Fruit fly (Drosophila melanogaster) whole organism, wandering third instar larva: ENCODE measurements around the gene Dim1.
A peak's percentile ranks its signal among the peaks of the same experiment; 100 is the strongest.

Source experiments
- CG32264 ChIP-seq: fragments of 200-800 bp; sonication (Bioruptor generic); optimal IDR thresholded peaks from 2 replicates; lab custom pipeline; 2016; ENCODE audit warnings: missing biosample characterization, missing genetic modification characterization
- CG9705 ChIP-seq: fragments of 200-800 bp; sonication (Bioruptor generic); optimal IDR thresholded peaks from 2 replicates; lab custom pipeline; 2018; ENCODE audit warnings: missing biosample characterization, mild to moderate bottlenecking, missing genetic modification characterization
- CrebA ChIP-seq: fragments of 200-800 bp; sonication (Bioruptor generic); optimal IDR thresholded peaks from 2 replicates; lab custom pipeline; 2016; ENCODE audit warnings: missing biosample characterization, mild to moderate bottlenecking, missing genetic modification characterization, borderline replicate concordance
- Dfd ChIP-seq: fragments of >200 bp; optimal IDR thresholded peaks from 2 replicates; lab custom pipeline; 2017; ENCODE audit warnings: missing biosample characterization, missing genetic modification characterization
- Dif ChIP-seq: fragments of 200-275, 200-300 bp; sonication (Bioruptor generic); optimal IDR thresholded peaks from 2 replicates; lab custom pipeline; 2018; ENCODE audit warnings: missing biosample characterization, missing genetic modification characterization; ENCODE audit not compliant: partially characterized antibody
- GATAd ChIP-seq: sonication (Bioruptor generic); optimal IDR thresholded peaks from 2 replicates; lab custom pipeline; 2016; ENCODE audit warnings: missing biosample characterization, missing genetic modification characterization
- HLH106 ChIP-seq: fragments of 200-800 bp; optimal IDR thresholded peaks from 3 replicates; lab custom pipeline; 2019; ENCODE audit warnings: missing biosample characterization, mild to moderate bottlenecking, missing genetic modification characterization, moderate library complexity
- Hnf4 ChIP-seq: fragments of 200-800 bp; sonication (Bioruptor generic); optimal IDR thresholded peaks from 2 replicates; lab custom pipeline; 2016; ENCODE audit warnings: missing biosample characterization, mild to moderate bottlenecking, missing genetic modification characterization
- Hr83 ChIP-seq: fragments of 200-300 bp; sonication (Bioruptor generic); optimal IDR thresholded peaks from 2 replicates; lab custom pipeline; 2016; ENCODE audit warnings: missing biosample characterization, mild to moderate bottlenecking, missing genetic modification characterization, moderate library complexity; ENCODE audit not compliant: poor library complexity, severe bottlenecking
- Jra ChIP-seq: sonication (Bioruptor generic); optimal IDR thresholded peaks from 2 replicates; lab custom pipeline; 2016; ENCODE audit warnings: missing biosample characterization, missing genetic modification characterization
- Myc ChIP-seq: fragments of >200 bp; optimal IDR thresholded peaks from 2 replicates; lab custom pipeline; 2017
- OdsH ChIP-seq: fragments of 200-800 bp; sonication (Bioruptor generic); optimal IDR thresholded peaks from 2 replicates; lab custom pipeline; 2016; ENCODE audit warnings: missing biosample characterization, mild to moderate bottlenecking, missing genetic modification characterization
- Rel ChIP-seq, 2 experiments: fragments of 200-800 bp; sonication (Bioruptor generic) in 1 of 2; optimal IDR thresholded peaks; 2 replicates in 1 of 2; 3 replicates in 1 of 2; lab custom pipeline; 2016 to 2019; ENCODE audit warnings: mild to moderate bottlenecking in 2 of 2, missing biosample characterization in 2 of 2, missing genetic modification characterization in 2 of 2, moderate library complexity in 1 of 2
- Sp1 ChIP-seq: fragments of 200-800 bp; sonication (Bioruptor generic); optimal IDR thresholded peaks from 3 replicates; lab custom pipeline; 2019; ENCODE audit warnings: missing biosample characterization, mild to moderate bottlenecking, missing genetic modification characterization, moderate library complexity
- Vsx2 ChIP-seq: fragments of 200-300, 225-300 bp; sonication (Bioruptor generic); optimal IDR thresholded peaks from 2 replicates; lab custom pipeline; 2018; ENCODE audit warnings: missing biosample characterization, missing genetic modification characterization; ENCODE audit not compliant: partially characterized antibody
- br ChIP-seq: fragments of 200-800 bp; sonication (Bioruptor generic); optimal IDR thresholded peaks from 2 replicates; lab custom pipeline; 2016; ENCODE audit warnings: missing biosample characterization, missing genetic modification characterization
- brk ChIP-seq: fragments of 200-800 bp; sonication (Bioruptor generic); optimal IDR thresholded peaks from 2 replicates; lab custom pipeline; 2016; ENCODE audit warnings: missing biosample characterization, mild to moderate bottlenecking, missing genetic modification characterization
- dl ChIP-seq, 2 experiments: fragments of 175-275, 200-275 bp in 1 of 2; fragments of 200-275 bp in 1 of 2; sonication (Bioruptor generic); optimal IDR thresholded peaks; lab custom pipeline; 2018; ENCODE audit warnings: mild to moderate bottlenecking in 2 of 2, missing biosample characterization in 2 of 2, missing genetic modification characterization in 2 of 2, moderate library complexity in 2 of 2; ENCODE audit not compliant: partially characterized antibody in 2 of 2, insufficient read depth in 1 of 2
- dmrt93B ChIP-seq: fragments of 200-800 bp; sonication (Bioruptor generic); optimal IDR thresholded peaks from 2 replicates; lab custom pipeline; 2018; ENCODE audit warnings: missing biosample characterization, mild to moderate bottlenecking, missing genetic modification characterization
- dsf ChIP-seq: sonication (Bioruptor generic); optimal IDR thresholded peaks from 2 replicates; lab custom pipeline; 2016; ENCODE audit warnings: missing biosample characterization, missing genetic modification characterization, borderline replicate concordance
- ey ChIP-seq: fragments of 200-800 bp; sonication (Bioruptor generic); optimal IDR thresholded peaks from 2 replicates; lab custom pipeline; 2016; ENCODE audit warnings: missing biosample characterization, missing genetic modification characterization
- foxo ChIP-seq, 2 experiments: fragments of 200-800 bp; sonication (Bioruptor generic); optimal IDR thresholded peaks; 2 replicates in 1 of 2; 3 replicates in 1 of 2; lab custom pipeline; 2016 to 2017; ENCODE audit warnings: missing biosample characterization in 2 of 2, missing genetic modification characterization in 2 of 2
- fru ChIP-seq: fragments of 200-800 bp; sonication (Bioruptor generic); optimal IDR thresholded peaks from 3 replicates; lab custom pipeline; 2016; ENCODE audit warnings: missing biosample characterization, mild to moderate bottlenecking, missing genetic modification characterization
- h ChIP-seq: fragments of 200-800 bp; sonication (Bioruptor generic); optimal IDR thresholded peaks from 3 replicates; lab custom pipeline; 2016; ENCODE audit warnings: missing biosample characterization, mild to moderate bottlenecking, missing genetic modification characterization
- jim ChIP-seq: fragments of 175-275, 200-325 bp; sonication (Bioruptor generic); optimal IDR thresholded peaks from 2 replicates; lab custom pipeline; 2016; ENCODE audit warnings: missing biosample characterization, mild to moderate bottlenecking, missing genetic modification characterization
- lola ChIP-seq: fragments of >200 bp; optimal IDR thresholded peaks from 2 replicates; lab custom pipeline; 2017; ENCODE audit warnings: missing biosample characterization, missing genetic modification characterization
- pan ChIP-seq: fragments of >200 bp; optimal IDR thresholded peaks from 2 replicates; lab custom pipeline; 2017
- psq ChIP-seq: fragments of 200-800 bp; sonication (Bioruptor generic); optimal IDR thresholded peaks from 3 replicates; lab custom pipeline; 2017; ENCODE audit warnings: missing biosample characterization, mild to moderate bottlenecking, missing genetic modification characterization, moderate library complexity
- rgr ChIP-seq: fragments of 200-800 bp; sonication (Bioruptor generic); optimal IDR thresholded peaks from 3 replicates; lab custom pipeline; 2016; ENCODE audit warnings: missing biosample characterization, mild to moderate bottlenecking, missing genetic modification characterization
- sage ChIP-seq: fragments of 200-800 bp; sonication (Bioruptor generic); optimal IDR thresholded peaks from 2 replicates; lab custom pipeline; 2016; ENCODE audit warnings: missing biosample characterization, mild to moderate bottlenecking, missing genetic modification characterization
- sv ChIP-seq: fragments of 200-800 bp; sonication (Bioruptor generic); optimal IDR thresholded peaks from 3 replicates; lab custom pipeline; 2016; ENCODE audit warnings: missing biosample characterization, missing genetic modification characterization
- tai ChIP-seq: sonication (Bioruptor generic); optimal IDR thresholded peaks from 2 replicates; lab custom pipeline; 2016; ENCODE audit warnings: missing biosample characterization, missing genetic modification characterization
- usp ChIP-seq: fragments of >200 bp; optimal IDR thresholded peaks from 2 replicates; lab custom pipeline; 2017; ENCODE audit warnings: missing biosample characterization, missing genetic modification characterization
- woc ChIP-seq: sonication (Bioruptor generic); optimal IDR thresholded peaks from 2 replicates; lab custom pipeline; 2016; ENCODE audit warnings: missing biosample characterization, mild to moderate bottlenecking, missing genetic modification characterization

Gene Dim1

DNA sequence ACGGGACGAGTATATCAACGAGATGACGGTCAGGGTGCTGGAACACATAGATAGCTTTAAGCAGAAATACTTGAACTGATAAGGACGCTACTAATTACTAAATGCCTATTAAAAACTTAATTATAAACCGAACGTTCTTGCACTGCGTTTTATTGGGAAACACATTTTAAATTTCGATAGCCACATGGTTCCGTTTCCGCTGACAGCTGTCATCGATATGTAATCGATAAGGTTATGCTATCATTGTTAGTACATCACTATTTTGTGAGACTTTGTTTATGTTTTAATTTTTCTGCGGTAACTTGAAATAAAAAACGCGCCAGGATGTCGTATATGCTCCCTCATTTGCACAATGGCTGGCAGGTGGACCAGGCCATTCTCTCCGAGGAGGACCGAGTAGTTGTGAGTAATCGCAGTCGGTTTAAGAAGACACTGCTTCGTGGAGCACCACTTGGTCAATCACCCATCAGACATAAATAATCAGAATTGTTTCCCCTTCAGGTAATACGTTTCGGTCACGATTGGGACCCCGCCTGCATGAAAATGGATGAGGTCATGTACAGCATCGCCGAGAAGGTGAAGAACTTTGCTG lies at the start of gene Dim1:
Dim1 (plus strand) TSS at position 239 of the 592 bp plus-strand sequence.
- no peak for TF ChIP-seq ey (GFP tag; lab: Kevin White, UChicago)
- no peak for TF ChIP-seq OdsH (GFP tag; lab: Kevin White, UChicago)
- TF ChIP-seq Hr83 (GFP tag; lab: Kevin White, UChicago), result peak; percentile 35
- no peak for TF ChIP-seq brk (GFP tag; lab: Kevin White, UChicago)
- TF ChIP-seq CG9705 (GFP tag; lab: Kevin White, UChicago), result peak; percentile 35
- TF ChIP-seq Rel (GFP tag; optimal IDR thresholded peaks at IDR 0.05; lab: Kevin White, UChicago), result no peak
- peak; percentile 84 for TF ChIP-seq Rel (tag; optimal IDR thresholded peaks at IDR 0.05; lab: Kevin White, UChicago)

DNA sequence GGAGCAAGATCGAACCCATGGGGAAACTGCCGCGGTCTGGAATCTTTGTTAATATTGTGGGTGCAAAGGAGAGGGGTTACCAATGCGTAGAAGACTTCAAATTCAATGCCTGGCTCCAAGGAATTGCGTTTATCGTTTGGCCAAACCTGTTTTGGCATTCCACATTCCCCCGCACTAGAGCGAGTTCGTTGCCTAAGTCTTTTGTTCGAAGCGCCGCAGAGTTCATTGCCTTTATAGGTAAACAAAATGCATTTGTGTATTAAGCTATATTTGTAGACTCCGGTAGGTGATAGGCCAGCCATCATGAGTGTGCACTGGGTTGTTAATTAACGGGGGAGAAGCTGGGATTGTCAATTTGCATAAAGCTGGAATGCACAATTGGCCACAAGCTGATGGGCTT lies 48.0 kb upstream of the Dim1 start:
- no peak for TF ChIP-seq brk (GFP tag; lab: Kevin White, UChicago)
- TF ChIP-seq Rel (GFP tag; optimal IDR thresholded peaks at IDR 0.05; lab: Kevin White, UChicago), result no peak
- TF ChIP-seq Rel (tag; optimal IDR thresholded peaks at IDR 0.05; lab: Kevin White, UChicago), result no peak
- TF ChIP-seq h (GFP tag; lab: Kevin White, UChicago), result no peak
- TF ChIP-seq Hnf4, result no peak
- no peak for TF ChIP-seq Vsx2
- TF ChIP-seq sv (GFP tag; lab: Kevin White, UChicago), result no peak
- no peak for TF ChIP-seq dsf (GFP tag; lab: Kevin White, UChicago)
- TF ChIP-seq Dif (GFP tag; lab: Kevin White, UChicago), result no peak
- no peak for TF ChIP-seq tai (GFP tag; lab: Kevin White, UChicago)
- no peak for TF ChIP-seq CrebA (GFP tag; lab: Kevin White, UChicago)
- TF ChIP-seq dl (GFP tag; optimal IDR thresholded peaks at IDR 0.05; lab: Kevin White, UChicago; ENCODE audit: insufficient read depth in 1 of 2, partially characterized antibody in 2 of 2), result no peak
- TF ChIP-seq dmrt93B, result no peak
- TF ChIP-seq jim (GFP tag; lab: Kevin White, UChicago), result no peak
- no peak for TF ChIP-seq br (GFP tag; lab: Kevin White, UChicago)
- no peak for TF ChIP-seq ey (GFP tag; lab: Kevin White, UChicago)
- no peak for TF ChIP-seq lola
- no peak for TF ChIP-seq usp (GFP tag; lab: Kevin White, UChicago)
- TF ChIP-seq GATAd (GFP tag; lab: Kevin White, UChicago), result no peak

DNA sequence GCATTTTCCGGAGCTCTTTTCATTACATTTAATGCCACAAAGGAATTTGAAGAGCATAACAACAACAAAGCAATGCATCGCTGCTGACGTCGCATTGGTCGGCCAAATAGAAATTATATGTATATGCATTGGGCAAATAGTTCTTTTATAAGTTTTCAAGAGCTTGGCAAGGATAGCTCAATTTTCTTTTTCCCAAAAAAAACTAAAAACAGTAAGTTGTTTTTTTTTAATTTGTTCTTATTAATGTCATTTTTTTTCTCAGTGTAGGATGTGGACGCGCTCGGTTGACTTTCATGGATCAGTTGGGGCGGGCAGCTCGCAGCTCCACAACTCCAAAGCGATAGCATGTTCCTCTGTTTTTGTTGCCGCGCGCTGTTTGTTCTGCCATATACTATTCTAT lies 43.9 kb upstream of the Dim1 start:
- TF ChIP-seq CG9705 (GFP tag; lab: Kevin White, UChicago), result no peak

DNA sequence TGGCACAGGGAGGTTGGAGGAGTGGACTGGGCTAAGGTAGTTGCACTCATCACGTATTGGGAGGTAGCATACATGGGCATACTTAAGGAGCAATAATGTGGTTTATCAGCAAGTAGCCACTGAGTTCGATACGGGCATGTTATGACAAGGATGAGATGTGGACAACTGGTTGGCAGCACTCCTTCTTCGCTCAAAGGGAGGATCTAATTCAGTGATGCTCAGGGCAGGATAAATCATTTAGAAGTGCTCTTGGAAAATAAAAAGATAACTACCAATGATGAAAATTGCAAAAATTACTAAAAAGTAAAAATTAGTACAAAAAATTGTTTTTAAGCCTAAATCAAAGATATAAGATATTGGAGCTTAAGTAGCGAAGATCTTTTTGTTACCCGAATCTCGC lies 42.2 kb upstream of the Dim1 start:
- peak; percentile 5 for TF ChIP-seq ey (GFP tag; lab: Kevin White, UChicago)
- TF ChIP-seq CG9705 (GFP tag; lab: Kevin White, UChicago), result no peak

DNA sequence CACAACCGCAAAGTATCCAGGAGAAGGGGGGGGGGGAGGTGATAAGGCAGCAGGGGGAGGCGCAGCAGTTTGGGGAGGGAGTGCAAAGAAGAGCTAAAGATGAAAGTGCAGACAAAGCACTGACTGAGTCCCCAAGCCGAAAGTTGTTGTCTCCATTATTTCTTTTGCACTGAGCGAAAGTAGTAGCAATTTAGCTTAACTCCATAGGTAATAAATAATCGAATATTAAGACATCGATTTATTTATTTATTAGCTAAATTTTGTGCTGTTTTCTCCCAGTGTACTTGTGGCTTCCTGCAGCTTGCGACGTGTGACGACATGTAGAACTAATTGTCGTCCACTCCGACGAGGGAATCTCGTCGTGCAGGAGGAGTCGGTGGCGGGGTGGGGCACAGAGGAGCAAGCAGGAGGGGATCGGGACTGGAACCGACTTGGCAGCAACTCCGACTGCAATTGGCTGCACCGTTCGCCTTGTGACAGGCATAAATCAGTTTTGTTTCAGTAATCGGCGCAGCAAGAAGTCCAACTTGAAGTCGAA lies 41.5 kb upstream of the Dim1 start, which contains the start of gene Traf4:
Traf4 (plus strand) TSS at position 488 of the 538 bp plus-strand sequence.
- TF ChIP-seq h (GFP tag; lab: Kevin White, UChicago) (peak; percentile 54), fru (GFP tag; lab: Kevin White, UChicago) (peak; percentile 32), sage (GFP tag; lab: Kevin White, UChicago) (no peak), sv (GFP tag; lab: Kevin White, UChicago) (no peak), Sp1 (GFP tag; lab: Kevin White, UChicago) (peak; percentile 38), pan (no peak), dl (GFP tag; optimal IDR thresholded peaks at IDR 0.05; lab: Kevin White, UChicago; ENCODE audit: insufficient read depth in 1 of 2, partially characterized antibody in 2 of 2) (no peak), OdsH (GFP tag; lab: Kevin White, UChicago) (peak; percentile 33), CrebA (GFP tag; lab: Kevin White, UChicago) (no peak), HLH106 (tag; lab: Kevin White, UChicago) (peak; percentile 46), Hr83 (GFP tag; lab: Kevin White, UChicago) (no peak), rgr (GFP tag; lab: Kevin White, UChicago) (peak; percentile 26), CG9705 (GFP tag; lab: Kevin White, UChicago) (no peak), dmrt93B (no peak), Hnf4 (peak; percentile 40), woc (GFP tag; lab: Kevin White, UChicago) (peak; percentile 27), jim (GFP tag; lab: Kevin White, UChicago) (no peak), br (GFP tag; lab: Kevin White, UChicago) (peak; percentile 19), CG32264 (GFP tag; lab: Kevin White, UChicago) (no peak), ey (GFP tag; lab: Kevin White, UChicago) (no peak), Vsx2 (no peak), Myc (lab: Kevin White, UChicago) (no peak), GATAd (GFP tag; lab: Kevin White, UChicago) (no peak), Jra (GFP tag; lab: Kevin White, UChicago) (no peak), Rel (GFP tag; optimal IDR thresholded peaks at IDR 0.05; lab: Kevin White, UChicago) (no peak), Rel (tag; optimal IDR thresholded peaks at IDR 0.05; lab: Kevin White, UChicago) (no peak), foxo (GFP tag; optimal IDR thresholded peaks at IDR 0.05; lab: Kevin White, UChicago) (peak in 1 of 2 experiments; percentile 62), Dfd (GFP tag; lab: Kevin White, UChicago) (no peak), brk (GFP tag; lab: Kevin White, UChicago) (peak; percentile 26), psq (GFP tag; lab: Kevin White, UChicago) (peak; percentile 83)
